Worm (Caenorhabditis elegans) whole organism, L3 larva: ENCODE data around the gene ubc-22.

ENCODE experiments used
- ceh-82 ChIP-seq: fragments of 150-350 bp; optimal IDR thresholded peaks from 2 replicates; lab custom pipeline; 2014; ENCODE audit warnings: missing biosample characterization, missing genetic modification characterization
- lin-39 ChIP-seq: fragments of 150-350 bp; optimal IDR thresholded peaks from 2 replicates; lab custom pipeline; 2018; ENCODE audit warnings: missing biosample characterization, missing genetic modification reagents, missing genetic modification characterization
- nhr-11 ChIP-seq: fragments of 150-350 bp; optimal IDR thresholded peaks from 2 replicates; lab custom pipeline; 2014; ENCODE audit warnings: missing biosample characterization, missing genetic modification characterization
- nhr-28 ChIP-seq: fragments of 150-350 bp; optimal IDR thresholded peaks from 2 replicates; lab custom pipeline; 2014; ENCODE audit warnings: missing biosample characterization, missing genetic modification characterization
- nhr-77 ChIP-seq: fragments of 150-350 bp; optimal IDR thresholded peaks from 2 replicates; lab custom pipeline; 2014; ENCODE audit warnings: missing biosample characterization, missing genetic modification characterization
- pqm-1 ChIP-seq: fragments of 150-350 bp; optimal IDR thresholded peaks from 2 replicates; lab custom pipeline; 2017; ENCODE audit warnings: missing biosample characterization, missing genetic modification characterization, inconsistent platforms
- sea-2 ChIP-seq: fragments of 150-350 bp; sonication (generic microtip); optimal IDR thresholded peaks from 4 replicates; lab custom pipeline; 2014; ENCODE audit warnings: missing biosample characterization, missing genetic modification reagents, missing genetic modification characterization
- zag-1 ChIP-seq: fragments of 150-350 bp; optimal IDR thresholded peaks from 2 replicates; lab custom pipeline; 2014; ENCODE audit warnings: missing biosample characterization, missing genetic modification characterization

DNA sequence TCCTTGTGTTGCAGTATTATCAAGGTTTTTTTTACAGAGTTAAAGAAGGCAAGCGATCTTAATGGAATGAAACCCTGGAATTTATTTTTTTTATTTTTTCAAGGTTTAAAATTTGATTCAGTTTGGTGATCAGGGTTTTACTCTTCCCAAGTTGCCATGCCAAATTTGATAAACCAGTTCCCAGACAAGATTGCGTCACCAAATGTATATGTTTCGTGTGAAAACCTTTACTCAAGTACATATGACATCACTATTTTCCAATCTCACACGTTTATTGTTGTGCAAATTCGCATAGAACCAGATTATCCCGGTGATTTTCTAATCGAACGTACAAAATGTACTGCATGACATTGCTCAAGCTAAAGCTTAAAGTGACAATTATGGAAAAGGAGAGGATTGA lies 9.7 kb upstream of the ubc-22 start:
- no peak for TF ChIP-seq lin-39
- TF ChIP-seq zag-1 (tag; lab: Kevin White, UChicago): no peak
- TF ChIP-seq ceh-82 (tag; lab: Kevin White, UChicago): no peak
- no peak for TF ChIP-seq nhr-28 (tag; lab: Kevin White, UChicago)
- no peak for TF ChIP-seq nhr-11 (tag; lab: Kevin White, UChicago)
- no peak for TF ChIP-seq pqm-1 (tag; lab: Kevin White, UChicago)
- TF ChIP-seq nhr-77: no peak
- TF ChIP-seq sea-2 (GFP tag; lab: Kevin White, UChicago): no peak
